Fruit fly (Drosophila melanogaster) whole organism, prepupa: ENCODE results near the gene Atxn7.

Source experiments
- Blimp-1 ChIP-seq: fragments of 200-800 bp; sonication (Bioruptor generic); optimal IDR thresholded peaks from 3 replicates; lab custom pipeline; 2017; ENCODE audit warnings: missing biosample characterization, missing genetic modification characterization, mild to moderate bottlenecking, moderate library complexity, missing genetic modification reagents
- CG16779 ChIP-seq: fragments of 200-800 bp; sonication (Bioruptor generic); optimal IDR thresholded peaks from 3 replicates; lab custom pipeline; 2017; ENCODE audit warnings: missing biosample characterization, mild to moderate bottlenecking, missing genetic modification characterization
- CG7368 ChIP-seq: fragments of 200-800 bp; sonication (Bioruptor generic); optimal IDR thresholded peaks from 3 replicates; lab custom pipeline; 2016; ENCODE audit warnings: missing biosample characterization, missing genetic modification characterization
- OdsH ChIP-seq: fragments of 200-800 bp; sonication (Bioruptor generic); optimal IDR thresholded peaks from 3 replicates; lab custom pipeline; 2016; ENCODE audit warnings: missing biosample characterization, missing genetic modification characterization
- lz ChIP-seq: fragments of 200-800 bp; sonication (Bioruptor generic); optimal IDR thresholded peaks from 3 replicates; lab custom pipeline; 2016; ENCODE audit warnings: missing biosample characterization, missing genetic modification characterization
- salr ChIP-seq, 2 experiments: fragments of 200-800 bp; sonication (Bioruptor generic); optimal IDR thresholded peaks; 3 replicates each; lab custom pipeline; 2016 to 2018; ENCODE audit warnings: missing biosample characterization in 2 of 2, missing genetic modification characterization in 2 of 2, mild to moderate bottlenecking in 1 of 2
- vri ChIP-seq: fragments of 200-800 bp; sonication (Bioruptor generic); optimal IDR thresholded peaks from 3 replicates; lab custom pipeline; 2016; ENCODE audit warnings: missing biosample characterization, mild to moderate bottlenecking, missing genetic modification characterization

dm6 chr2L:2425652-2426192 lies 50.1 kb downstream of the Atxn7 start:
- no peak for TF ChIP-seq salr (GFP tag; optimal IDR thresholded peaks at IDR 0.05; lab: Kevin White, UChicago)
- TF ChIP-seq OdsH (GFP tag; lab: Kevin White, UChicago): no peak
- no peak for TF ChIP-seq CG16779 (tag; lab: Kevin White, UChicago)
- TF ChIP-seq lz (GFP tag; lab: Kevin White, UChicago): no peak
- TF ChIP-seq Blimp-1 (GFP tag; lab: Kevin White, UChicago): no peak
- TF ChIP-seq vri (GFP tag; lab: Kevin White, UChicago): no peak
- no peak for TF ChIP-seq CG7368 (GFP tag; lab: Kevin White, UChicago)
